Worm (Caenorhabditis elegans): ENCODE data around the gene Y61A9LA.4.
A peak's percentile ranks its signal among the peaks of the same experiment; 100 is the strongest.

Y61A9LA.4 gene

DNA sequence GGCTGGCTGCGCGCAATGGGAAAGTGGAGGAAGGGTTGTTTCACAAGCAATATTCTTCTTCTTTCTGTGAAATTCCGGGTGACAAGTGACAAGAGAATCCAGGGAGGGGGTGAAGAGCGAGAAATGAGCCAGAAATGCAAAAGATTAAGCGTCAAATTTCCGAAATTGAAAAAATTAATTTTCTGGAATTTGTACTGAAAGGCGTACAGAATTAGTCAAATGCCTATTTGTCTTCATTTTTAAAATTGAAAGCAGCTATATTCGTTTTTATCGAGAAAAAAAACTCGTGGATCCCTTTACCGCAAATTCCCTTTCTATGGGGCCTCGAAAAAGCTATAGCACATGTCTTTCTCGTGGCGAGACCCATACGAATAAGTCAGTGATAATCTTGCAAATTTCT lies 24.8 kb upstream of the Y61A9LA.4 start:
- TF ChIP-seq ets-4 (tag; optimal IDR thresholded peaks at IDR 0.05) (no peak), tbx-7 (tag; optimal IDR thresholded peaks at IDR 0.05) (peak; percentile 1), C08G9.2 (tag; optimal IDR thresholded peaks at IDR 0.05) (peak; percentile 48), ttx-3 (tag; optimal IDR thresholded peaks at IDR 0.05) (no peak), mec-3 (tag; optimal IDR thresholded peaks at IDR 0.05; ENCODE audit: borderline replicate concordance) (no peak), tbx-2 (tag; optimal IDR thresholded peaks at IDR 0.05) (peak; percentile 49), ceh-14 (tag; optimal IDR thresholded peaks at IDR 0.05) (peak; percentile 15), Y22D7AL.16 (tag; optimal IDR thresholded peaks at IDR 0.05) (no peak), zip-5 (tag; optimal IDR thresholded peaks at IDR 0.05) (peak; percentile 60), ref-2 (tag; optimal IDR thresholded peaks at IDR 0.05) (peak; percentile 23), unc-42 (tag; optimal IDR thresholded peaks at IDR 0.05) (no peak), pag-3 (tag; optimal IDR thresholded peaks at IDR 0.05; ENCODE audit: borderline replicate concordance) (no peak), ceh-31 (tag; optimal IDR thresholded peaks at IDR 0.05) (peak; percentile 44)

DNA sequence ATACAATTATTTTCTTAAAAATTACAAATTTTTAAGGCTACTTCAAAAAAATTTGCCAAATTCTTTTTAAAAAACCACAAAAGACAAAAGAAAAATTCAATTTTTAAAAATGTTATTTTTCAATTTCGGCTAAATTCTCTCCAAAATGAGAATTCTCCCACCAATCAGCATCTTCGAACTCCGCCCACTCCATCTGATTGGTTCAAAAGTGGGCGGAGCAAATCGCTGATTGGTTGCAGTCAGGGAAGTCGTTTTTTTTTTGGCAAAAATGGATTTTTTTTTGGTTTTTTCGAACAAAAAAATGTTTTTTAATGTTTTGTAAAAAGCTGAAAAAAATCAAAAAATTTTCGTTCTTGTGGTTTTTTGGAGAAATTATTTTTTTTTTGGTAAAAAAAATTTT lies 20.7 kb upstream of the Y61A9LA.4 start:
- TF ChIP-seq nfya-1 (tag; optimal IDR thresholded peaks at IDR 0.05), result peak; percentile 99
- TF ChIP-seq pag-3 (tag; optimal IDR thresholded peaks at IDR 0.05; ENCODE audit: borderline replicate concordance), result no peak

DNA sequence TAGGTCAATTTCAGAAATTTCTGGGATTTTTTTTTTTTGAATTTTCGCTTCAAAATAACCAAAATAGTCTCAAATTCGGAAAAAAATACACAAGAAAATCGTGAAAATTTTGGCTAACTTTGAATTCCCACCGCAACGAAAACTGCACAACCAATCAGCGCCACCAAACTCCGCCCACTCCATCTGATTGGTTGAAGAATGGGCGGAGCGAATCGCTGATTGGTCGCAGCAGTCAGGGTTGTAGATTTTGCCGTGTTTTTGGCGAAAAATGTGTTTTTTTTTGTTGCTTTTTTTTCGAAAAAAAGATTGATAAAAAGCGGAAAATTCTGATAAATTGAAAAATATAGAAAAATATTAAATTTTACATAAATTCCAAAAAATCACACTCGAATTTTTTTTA lies 13.7 kb upstream of the Y61A9LA.4 start:
- TF ChIP-seq T23F11.4 (GFP tag; optimal IDR thresholded peaks at IDR 0.05) (no peak), nfya-1 (tag; optimal IDR thresholded peaks at IDR 0.05) (peak; percentile 90)

DNA sequence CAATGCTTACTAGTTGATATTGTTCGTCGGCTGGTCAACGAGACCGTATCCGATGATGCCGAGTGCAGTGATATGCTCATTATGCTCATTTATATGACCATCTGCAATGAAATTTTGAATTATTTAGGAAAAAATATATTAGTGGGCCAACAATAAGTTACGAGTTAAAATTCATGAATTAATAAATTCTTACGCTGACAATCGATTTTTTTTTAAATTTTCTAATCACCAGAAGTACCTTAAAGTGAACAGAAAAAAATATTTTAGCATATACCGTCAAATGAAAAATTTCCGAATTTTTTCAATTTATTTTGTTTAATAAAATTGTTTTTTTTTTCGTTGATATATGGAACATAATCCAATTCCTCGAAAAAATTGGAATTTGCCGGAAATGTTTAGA lies 11.3 kb upstream of the Y61A9LA.4 start, which contains the start of gene sos-1:
Gene sos-1, minus strand, starts transcription at position 101 of the 400 bp plus-strand sequence.
- TF ChIP-seq ztf-16 (tag; optimal IDR thresholded peaks at IDR 0.05) (no peak), ceh-2 (tag; optimal IDR thresholded peaks at IDR 0.05) (no peak), K09A11.1 (tag; optimal IDR thresholded peaks at IDR 0.05; ENCODE audit: insufficient read depth) (no peak), ceh-18 (tag; optimal IDR thresholded peaks at IDR 0.05) (no peak), fkh-6 (tag; optimal IDR thresholded peaks at IDR 0.05) (no peak), C38D4.7 (GFP tag; optimal IDR thresholded peaks at IDR 0.05) (no peak), pat-9 (tag; optimal IDR thresholded peaks at IDR 0.05) (no peak), T23F11.4 (GFP tag; optimal IDR thresholded peaks at IDR 0.05) (no peak), nhr-11 (tag; optimal IDR thresholded peaks at IDR 0.05) (no peak), hlh-30 (tag; optimal IDR thresholded peaks at IDR 0.05; ENCODE audit: insufficient read depth) (no peak), pha-4 (tag; optimal IDR thresholded peaks at IDR 0.05) (no peak), hlh-13 (GFP tag; optimal IDR thresholded peaks at IDR 0.05) (no peak), nhr-232 (tag; optimal IDR thresholded peaks at IDR 0.05) (no peak), ceh-24 (tag; optimal IDR thresholded peaks at IDR 0.05) (no peak), ceh-45 (GFP tag; IDR thresholded peaks at IDR 0.05) (no peak)

DNA sequence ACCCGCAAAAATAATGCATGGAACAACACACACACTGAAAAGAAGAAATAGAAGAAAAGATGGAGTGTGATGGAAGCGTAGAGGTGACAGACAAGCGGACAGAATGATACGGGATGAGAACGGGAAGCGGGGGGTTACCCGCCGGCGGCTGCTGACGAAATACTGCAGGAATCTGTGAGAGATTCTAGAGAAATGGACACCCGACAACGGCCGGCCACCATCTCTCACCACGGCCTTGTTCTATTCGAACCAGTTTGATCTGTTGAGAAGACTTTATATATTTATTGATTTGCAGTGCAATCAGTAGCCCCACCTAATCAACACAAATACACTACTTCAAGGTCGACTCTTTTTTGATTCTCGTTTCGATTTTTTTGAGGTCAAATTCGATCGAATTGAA lies 10.1 kb upstream of the Y61A9LA.4 start:
- TF ChIP-seq unc-55 (GFP tag; optimal IDR thresholded peaks at IDR 0.05) (peak; percentile 49), ceh-31 (tag; optimal IDR thresholded peaks at IDR 0.05) (peak; percentile 12), F13H6.1 (tag; optimal IDR thresholded peaks at IDR 0.05) (peak; percentile 12), ceh-2 (tag; optimal IDR thresholded peaks at IDR 0.05) (no peak), dve-1 (tag; optimal IDR thresholded peaks at IDR 0.05) (no peak), rnt-1 (tag; optimal IDR thresholded peaks at IDR 0.05) (peak; percentile 64), unc-42 (tag; optimal IDR thresholded peaks at IDR 0.05) (no peak), ceh-18 (tag; optimal IDR thresholded peaks at IDR 0.05) (peak; percentile 63), sdc-2 (tag; optimal IDR thresholded peaks at IDR 0.05) (peak; percentile 44), tbx-2 (tag; optimal IDR thresholded peaks at IDR 0.05) (peak; percentile 51), ceh-34 (tag; optimal IDR thresholded peaks at IDR 0.05) (peak; percentile 21), ceh-14 (tag; optimal IDR thresholded peaks at IDR 0.05) (peak; percentile 1), hlh-6 (tag; optimal IDR thresholded peaks at IDR 0.05) (no peak), pat-9 (tag; optimal IDR thresholded peaks at IDR 0.05) (no peak), ref-2 (tag; optimal IDR thresholded peaks at IDR 0.05) (peak; percentile 69), nfya-1 (tag; optimal IDR thresholded peaks at IDR 0.05) (peak; percentile 33)

Data from whole organism, late embryonic.